Fruit fly (Drosophila melanogaster) whole organism, embryonic: Measurements from ENCODE around the gene CG43897.

Experiments used
- CG10321 ChIP-seq: fragments of 200-800 bp; sonication (Bioruptor generic); IDR thresholded peaks from 2 replicates; pipeline ENCODE4 v1.3.6; 2022; ENCODE audit warnings: missing biosample characterization, missing genetic modification characterization
- CG11085 ChIP-seq: fragments of 200-800 bp; sonication (Bioruptor generic); IDR thresholded peaks from 2 replicates; pipeline ENCODE4 v1.3.6; 2022; ENCODE audit warnings: missing biosample characterization, missing genetic modification characterization
- CG11247 ChIP-seq: fragments of 200-800 bp; sonication (Bioruptor generic); IDR thresholded peaks from 2 replicates; pipeline ENCODE4 v1.3.6; 2022; ENCODE audit warnings: missing biosample characterization, missing genetic modification characterization
- CG12071 ChIP-seq: fragments of 200-800 bp; sonication (Bioruptor generic); optimal IDR thresholded peaks from 3 replicates; lab custom pipeline; 2018; ENCODE audit warnings: missing biosample characterization, mild to moderate bottlenecking, missing genetic modification characterization
- CG12104 ChIP-seq: fragments of 200-800 bp; sonication (Bioruptor generic); optimal IDR thresholded peaks from 3 replicates; lab custom pipeline; 2016; ENCODE audit warnings: missing biosample characterization, missing genetic modification characterization
- CG16813 ChIP-seq: fragments of 200-800 bp; sonication (Bioruptor generic); IDR thresholded peaks from 3 replicates; pipeline ENCODE4 v1.3.6; 2022; ENCODE audit warnings: missing biosample characterization, missing genetic modification characterization; ENCODE audit not compliant: partially characterized antibody
- CG17612 ChIP-seq: fragments of 200-800 bp; sonication (Bioruptor generic); IDR thresholded peaks from 2 replicates; pipeline ENCODE4 v1.3.6; 2022; ENCODE audit warnings: missing biosample characterization, missing genetic modification characterization
- CG2129 ChIP-seq: fragments of 200-800 bp; sonication (Bioruptor generic); IDR thresholded peaks from 2 replicates; pipeline ENCODE4 v1.3.6; 2022; ENCODE audit warnings: missing biosample characterization, missing genetic modification characterization; ENCODE audit not compliant: partially characterized antibody
- CG3838 ChIP-seq: fragments of 200-800 bp; sonication (Bioruptor generic); optimal IDR thresholded peaks from 3 replicates; lab custom pipeline; 2016; ENCODE audit warnings: missing biosample characterization, missing genetic modification characterization
- CG4617 ChIP-seq: fragments of 200-800 bp; sonication (Bioruptor generic); optimal IDR thresholded peaks from 3 replicates; lab custom pipeline; 2016; ENCODE audit warnings: missing biosample characterization, missing genetic modification characterization, borderline replicate concordance
- CG4730 ChIP-seq: fragments of 200-800 bp; sonication (Bioruptor generic); IDR thresholded peaks from 2 replicates; pipeline ENCODE4 v1.3.6; 2022; ENCODE audit warnings: missing biosample characterization, missing genetic modification characterization
- CG5953 ChIP-seq: fragments of 200-800 bp; sonication (Bioruptor generic); IDR thresholded peaks from 2 replicates; pipeline ENCODE4 v1.3.6; 2022; ENCODE audit warnings: missing biosample characterization, missing genetic modification characterization
- CG6765 ChIP-seq: fragments of 200-800 bp; sonication (Bioruptor generic); optimal IDR thresholded peaks from 3 replicates; lab custom pipeline; 2017; ENCODE audit warnings: missing biosample characterization, mild to moderate bottlenecking, missing genetic modification characterization
- CG7372 ChIP-seq: fragments of 200-800 bp; sonication (Bioruptor generic); IDR thresholded peaks from 2 replicates; pipeline ENCODE4 v1.3.6; 2022; ENCODE audit warnings: missing biosample characterization, missing genetic modification characterization
- CG7786 ChIP-seq: fragments of 200-800 bp; sonication (Bioruptor generic); optimal IDR thresholded peaks from 2 replicates; lab custom pipeline; 2016; ENCODE audit warnings: missing biosample characterization, missing genetic modification characterization
- CG9817 ChIP-seq: fragments of 200-800 bp; sonication (Bioruptor generic); optimal IDR thresholded peaks from 2 replicates; lab custom pipeline; 2018; ENCODE audit warnings: missing biosample characterization, mild to moderate bottlenecking, missing genetic modification characterization, moderate library complexity
- CoRest ChIP-seq: fragments of 200-800 bp; sonication (Bioruptor generic); optimal IDR thresholded peaks from 3 replicates; lab custom pipeline; 2018; ENCODE audit warnings: missing biosample characterization, mild to moderate bottlenecking, missing genetic modification characterization, moderate library complexity
- Dbx ChIP-seq: fragments of 200-800 bp; sonication (Bioruptor generic); IDR thresholded peaks from 3 replicates; pipeline ENCODE4 v1.3.6; 2022; ENCODE audit warnings: missing biosample characterization, missing genetic modification characterization
- Hand ChIP-seq: fragments of 200-800 bp; sonication (Bioruptor generic); optimal IDR thresholded peaks from 2 replicates; lab custom pipeline; 2017; ENCODE audit warnings: mild to moderate bottlenecking, missing biosample characterization, missing genetic modification reagents, missing genetic modification characterization
- HmgD ChIP-seq: fragments of 200-800 bp; sonication (Bioruptor generic); optimal IDR thresholded peaks from 3 replicates; lab custom pipeline; 2016; ENCODE audit warnings: missing biosample characterization, missing genetic modification characterization
- Kr ChIP-seq: fragments of 200-800 bp; sonication (Bioruptor generic); optimal IDR thresholded peaks from 2 replicates; lab custom pipeline; 2017; ENCODE audit warnings: missing biosample characterization, mild to moderate bottlenecking, missing genetic modification characterization
- Lhr ChIP-seq: fragments of 200-800 bp; sonication (Bioruptor generic); optimal IDR thresholded peaks from 3 replicates; lab custom pipeline; 2017; ENCODE audit warnings: mild to moderate bottlenecking, missing biosample characterization, missing genetic modification reagents, missing genetic modification characterization
- Mrtf ChIP-seq: fragments of 200-800 bp; sonication (Bioruptor generic); IDR thresholded peaks from 3 replicates; pipeline ENCODE4 v1.3.6; 2022; ENCODE audit warnings: missing biosample characterization, missing genetic modification characterization
- NC2α ChIP-seq: fragments of 200-800 bp; sonication (Bioruptor generic); optimal IDR thresholded peaks from 2 replicates; lab custom pipeline; 2016; ENCODE audit warnings: missing biosample characterization, missing genetic modification characterization
- Pdp1 ChIP-seq, 2 experiments: fragments of 200-800 bp; sonication (Bioruptor generic); optimal IDR thresholded peaks; 3 replicates each; lab custom pipeline; 2016; ENCODE audit warnings: missing biosample characterization in 2 of 2, missing genetic modification characterization in 2 of 2, mild to moderate bottlenecking in 1 of 2, moderate library complexity in 1 of 2
- Ptx1 ChIP-seq: fragments of 200-800 bp; sonication (Bioruptor generic); IDR thresholded peaks from 2 replicates; pipeline ENCODE4 v1.3.6; 2022; ENCODE audit warnings: missing biosample characterization, missing genetic modification characterization
- Sin3A ChIP-seq: fragments of >200 bp; optimal IDR thresholded peaks from 2 replicates; lab custom pipeline; 2018
- Sry-δ ChIP-seq: fragments of 200-800 bp; sonication (Bioruptor generic); optimal IDR thresholded peaks from 2 replicates; lab custom pipeline; 2016; ENCODE audit warnings: missing biosample characterization, missing genetic modification characterization
- aop ChIP-seq: fragments of 200-800 bp; sonication (Bioruptor generic); IDR thresholded peaks from 2 replicates; pipeline ENCODE4 v1.3.6; 2022; ENCODE audit warnings: missing biosample characterization, missing genetic modification characterization
- ato ChIP-seq: fragments of 200-800 bp; sonication (Bioruptor generic); IDR thresholded peaks from 2 replicates; pipeline ENCODE4 v1.3.6; 2022; ENCODE audit warnings: missing biosample characterization, missing genetic modification characterization; ENCODE audit not compliant: partially characterized antibody
- bab2 ChIP-seq: fragments of 200-800 bp; sonication (Bioruptor generic); optimal IDR thresholded peaks from 2 replicates; lab custom pipeline; 2016; ENCODE audit warnings: missing biosample characterization, missing genetic modification characterization
- bcd ChIP-seq: fragments of 200-800 bp; sonication (Bioruptor generic); optimal IDR thresholded peaks from 2 replicates; lab custom pipeline; 2017; ENCODE audit warnings: missing biosample characterization, mild to moderate bottlenecking, missing genetic modification characterization
- btn ChIP-seq: fragments of 200-800 bp; sonication (Bioruptor generic); optimal IDR thresholded peaks from 2 replicates; lab custom pipeline; 2016; ENCODE audit warnings: missing biosample characterization, missing genetic modification characterization
- cwo ChIP-seq: fragments of 200-800 bp; sonication (Bioruptor generic); optimal IDR thresholded peaks from 3 replicates; lab custom pipeline; 2017; ENCODE audit warnings: missing biosample characterization, missing genetic modification characterization, mild to moderate bottlenecking, moderate library complexity, missing genetic modification reagents
- dimm ChIP-seq: fragments of 200-800 bp; sonication (Bioruptor generic); IDR thresholded peaks from 2 replicates; pipeline ENCODE4 v1.3.6; 2022; ENCODE audit warnings: missing biosample characterization, missing genetic modification characterization
- dm ChIP-seq: fragments of 200-800 bp; sonication (Bioruptor generic); optimal IDR thresholded peaks from 3 replicates; lab custom pipeline; 2016; ENCODE audit warnings: missing biosample characterization, missing genetic modification characterization
- dmrt11E ChIP-seq: fragments of 200-800 bp; sonication (Bioruptor generic); optimal IDR thresholded peaks from 3 replicates; lab custom pipeline; 2018; ENCODE audit warnings: missing biosample characterization, mild to moderate bottlenecking, missing genetic modification characterization, moderate library complexity
- grau ChIP-seq: fragments of 200-800 bp; optimal IDR thresholded peaks from 3 replicates; lab custom pipeline; 2019; ENCODE audit warnings: missing biosample characterization, mild to moderate bottlenecking, missing genetic modification characterization, moderate library complexity
- hth ChIP-seq: fragments of >200 bp; optimal IDR thresholded peaks from 2 replicates; lab custom pipeline; 2017; ENCODE audit warnings: inconsistent platforms
- klu ChIP-seq: fragments of 200-800 bp; sonication (Bioruptor generic); IDR thresholded peaks from 2 replicates; pipeline ENCODE4 v1.3.6; 2022; ENCODE audit warnings: missing biosample characterization, missing genetic modification characterization
- kni ChIP-seq: fragments of 200-800 bp; sonication (Bioruptor generic); optimal IDR thresholded peaks from 3 replicates; lab custom pipeline; 2017; ENCODE audit warnings: mild to moderate bottlenecking, missing biosample characterization, missing genetic modification reagents, missing genetic modification characterization
- knrl ChIP-seq: fragments of 200-800 bp; sonication (Bioruptor generic); IDR thresholded peaks from 3 replicates; pipeline ENCODE4 v1.3.6; 2022; ENCODE audit warnings: missing biosample characterization, missing genetic modification characterization; ENCODE audit not compliant: partially characterized antibody
- lilli ChIP-seq: fragments of 200-800 bp; sonication (Bioruptor generic); optimal IDR thresholded peaks from 3 replicates; lab custom pipeline; 2016; ENCODE audit warnings: missing biosample characterization, missing genetic modification characterization
- sd ChIP-seq: fragments of 200-800 bp; sonication (Bioruptor generic); optimal IDR thresholded peaks from 3 replicates; lab custom pipeline; 2018; ENCODE audit warnings: missing biosample characterization, mild to moderate bottlenecking, missing genetic modification characterization, moderate library complexity
- shn ChIP-seq: fragments of 200-800 bp; sonication (Bioruptor generic); optimal IDR thresholded peaks from 3 replicates; lab custom pipeline; 2016; ENCODE audit warnings: missing biosample characterization, missing genetic modification characterization
- sna ChIP-seq: fragments of 200-800 bp; sonication (Bioruptor generic); IDR thresholded peaks from 2 replicates; pipeline ENCODE4 v1.3.6; 2022; ENCODE audit warnings: missing biosample characterization, missing genetic modification characterization; ENCODE audit not compliant: partially characterized antibody
- stwl ChIP-seq: fragments of 200-800 bp; sonication (Bioruptor generic); optimal IDR thresholded peaks from 3 replicates; lab custom pipeline; 2018; ENCODE audit warnings: missing biosample characterization, mild to moderate bottlenecking, missing genetic modification characterization, moderate library complexity
- unc-4 ChIP-seq: fragments of 200-800 bp; sonication (Bioruptor generic); IDR thresholded peaks from 2 replicates; pipeline ENCODE4 v1.3.6; 2022; ENCODE audit warnings: missing biosample characterization, missing genetic modification characterization; ENCODE audit not compliant: partially characterized antibody
- usp ChIP-seq: fragments of >200 bp; optimal IDR thresholded peaks from 2 replicates; lab custom pipeline; 2017; ENCODE audit warnings: missing biosample characterization, missing genetic modification characterization
- wor ChIP-seq: fragments of 200-800 bp; sonication (Bioruptor generic); IDR thresholded peaks from 2 replicates; pipeline ENCODE4 v1.3.6; 2022; ENCODE audit warnings: missing biosample characterization, missing genetic modification characterization
- zfh2 ChIP-seq: fragments of 200-800 bp; sonication (Bioruptor generic); optimal IDR thresholded peaks from 2 replicates; lab custom pipeline; 2016; ENCODE audit warnings: missing biosample characterization, missing genetic modification characterization

CG43897 gene

dm6 chr3L:9847420-9847977, 33.9 kb downstream of the CG43897 start (continued):
- TF ChIP-seq wor (GFP tag; lab: Robert Waterston, UW) (no peak), CG11085 (GFP tag; lab: Robert Waterston, UW) (no peak), ato (GFP tag; lab: Robert Waterston, UW) (no peak), CG4617 (GFP tag; lab: Kevin White, UChicago) (no peak), sd (peak; percentile 75), bcd (peak; percentile 35), Ptx1 (GFP tag; lab: Robert Waterston, UW) (peak; percentile 38), CG7372 (GFP tag; lab: Robert Waterston, UW) (peak; percentile 53; the same call in 1 of the 2 replicates), CG5953 (GFP tag; lab: Robert Waterston, UW) (no peak), lilli (GFP tag; lab: Kevin White, UChicago) (peak; percentile 76), Lhr (no peak), CG9817 (tag; lab: Kevin White, UChicago) (peak; percentile 55), CG10321 (GFP tag; lab: Robert Waterston, UW) (no peak), dmrt11E (tag; lab: Kevin White, UChicago) (no peak), hth (lab: Kevin White, UChicago) (no peak), CG11247 (peak; percentile 58), btn (GFP tag; lab: Kevin White, UChicago) (no peak), NC2α (GFP tag; lab: Kevin White, UChicago) (no peak), Dbx (GFP tag; lab: Robert Waterston, UW) (peak; percentile 66; the same call in 2 of the 3 replicates), aop (GFP tag; lab: Robert Waterston, UW) (no peak), CG6765 (GFP tag; lab: Kevin White, UChicago) (no peak), CG3838 (GFP tag; lab: Kevin White, UChicago) (no peak), dm (GFP tag; lab: Kevin White, UChicago) (no peak), Sin3A (lab: Kevin White, UChicago) (no peak), usp (GFP tag; lab: Kevin White, UChicago) (no peak), klu (GFP tag; lab: Robert Waterston, UW) (no peak), CG12071 (GFP tag; lab: Kevin White, UChicago) (peak; percentile 36), kni (GFP tag; lab: Kevin White, UChicago) (no peak), CoRest (tag; lab: Kevin White, UChicago) (peak; percentile 57), grau (tag; lab: Kevin White, UChicago) (peak; percentile 65), shn (GFP tag; lab: Kevin White, UChicago) (peak; percentile 23), CG4730 (GFP tag; lab: Robert Waterston, UW) (no peak), Pdp1 (GFP tag; optimal IDR thresholded peaks at IDR 0.05; lab: Kevin White, UChicago) (peak; percentile 49 to 75), cwo (peak; percentile 55), HmgD (GFP tag; lab: Kevin White, UChicago) (no peak), CG2129 (GFP tag; lab: Robert Waterston, UW) (no peak), zfh2 (peak; percentile 54), Mrtf (peak; percentile 9; the same call in 1 of the 3 replicates), CG16813 (GFP tag; lab: Robert Waterston, UW) (no peak), bab2 (GFP tag; lab: Kevin White, UChicago) (peak; percentile 54), dimm (GFP tag; lab: Robert Waterston, UW) (no peak), Kr (GFP tag; lab: Kevin White, UChicago) (no peak), Sry-δ (GFP tag; lab: Kevin White, UChicago) (peak; percentile 2), Hand (GFP tag; lab: Kevin White, UChicago) (no peak), sna (GFP tag; lab: Robert Waterston, UW) (no peak), stwl (tag; lab: Kevin White, UChicago) (no peak), CG7786 (GFP tag; lab: Kevin White, UChicago) (peak; percentile 18), CG12104 (GFP tag; lab: Kevin White, UChicago) (no peak), knrl (GFP tag; lab: Robert Waterston, UW) (no peak), CG17612 (GFP tag; lab: Robert Waterston, UW) (no peak), unc-4 (GFP tag; lab: Robert Waterston, UW) (no peak)
